Fruit fly (Drosophila melanogaster) whole organism, embryonic: ENCODE results near the gene Rpp20.

ENCODE experiments used
- Atf3 ChIP-seq: fragments of 200-800 bp; sonication (Bioruptor generic); optimal IDR thresholded peaks from 3 replicates; lab custom pipeline; 2016; ENCODE audit warnings: missing biosample characterization, missing genetic modification characterization
- CG10209 ChIP-seq: fragments of 200-800 bp; sonication (Bioruptor generic); optimal IDR thresholded peaks from 3 replicates; lab custom pipeline; 2017; ENCODE audit warnings: missing biosample characterization, mild to moderate bottlenecking, missing genetic modification characterization, missing genetic modification reagents
- CG10959 ChIP-seq: fragments of 200-800 bp; sonication (Bioruptor generic); IDR thresholded peaks from 2 replicates; pipeline ENCODE4 v1.3.6; 2022; ENCODE audit warnings: missing biosample characterization, missing genetic modification characterization
- CG11456 ChIP-seq: fragments of 200-800 bp; sonication (Bioruptor generic); IDR thresholded peaks from 3 replicates; pipeline ENCODE4 v1.3.6; 2022; ENCODE audit warnings: missing biosample characterization, missing genetic modification characterization
- CG11560 ChIP-seq: fragments of 200-800 bp; sonication (Bioruptor generic); IDR thresholded peaks from 3 replicates; pipeline ENCODE4 v1.3.6; 2022; ENCODE audit warnings: missing biosample characterization, missing genetic modification characterization
- CG11695 ChIP-seq: fragments of 200-800 bp; sonication (Bioruptor generic); IDR thresholded peaks from 3 replicates; pipeline ENCODE4 v1.3.6; 2022; ENCODE audit warnings: missing biosample characterization, missing genetic modification characterization
- CG14050 ChIP-seq: fragments of 200-800 bp; sonication (Bioruptor generic); IDR thresholded peaks from 3 replicates; pipeline ENCODE4 v1.3.6; 2022; ENCODE audit warnings: missing biosample characterization, missing genetic modification characterization
- CG17361 ChIP-seq: fragments of 200-800 bp; sonication (Bioruptor generic); IDR thresholded peaks from 3 replicates; pipeline ENCODE4 v1.3.6; 2022; ENCODE audit warnings: missing biosample characterization, missing genetic modification characterization
- CG18599 ChIP-seq: fragments of 200-800 bp; sonication (Bioruptor generic); optimal IDR thresholded peaks from 3 replicates; lab custom pipeline; 2017; ENCODE audit warnings: missing biosample characterization, missing genetic modification characterization, mild to moderate bottlenecking, moderate library complexity, missing genetic modification reagents
- CG18764 ChIP-seq: fragments of 200-800 bp; sonication (Bioruptor generic); optimal IDR thresholded peaks from 3 replicates; lab custom pipeline; 2016; ENCODE audit warnings: missing biosample characterization, missing genetic modification characterization
- CG33557 ChIP-seq: fragments of 200-800 bp; sonication (Bioruptor generic); optimal IDR thresholded peaks from 2 replicates; lab custom pipeline; 2019; ENCODE audit warnings: missing biosample characterization, mild to moderate bottlenecking, missing genetic modification characterization, moderate library complexity
- CG34376 ChIP-seq: fragments of 200-800 bp; sonication (Bioruptor generic); optimal IDR thresholded peaks from 2 replicates; lab custom pipeline; 2018; ENCODE audit warnings: missing biosample characterization, mild to moderate bottlenecking, missing genetic modification characterization
- CG4360 ChIP-seq: fragments of 200-800 bp; sonication (Bioruptor generic); IDR thresholded peaks from 2 replicates; pipeline ENCODE4 v1.3.6; 2022; ENCODE audit warnings: missing biosample characterization, missing genetic modification characterization
- CG4404 ChIP-seq: fragments of 200-800 bp; sonication (Bioruptor generic); IDR thresholded peaks from 2 replicates; pipeline ENCODE4 v1.3.6; 2022; ENCODE audit warnings: missing biosample characterization, missing genetic modification characterization
- CG6254 ChIP-seq: fragments of 200-800 bp; sonication (Bioruptor generic); optimal IDR thresholded peaks from 3 replicates; lab custom pipeline; 2017; ENCODE audit warnings: mild to moderate bottlenecking, missing biosample characterization, missing genetic modification reagents, missing genetic modification characterization
- CG6654 ChIP-seq: fragments of 200-800 bp; sonication (Bioruptor generic); optimal IDR thresholded peaks from 2 replicates; lab custom pipeline; 2017; ENCODE audit warnings: missing biosample characterization, mild to moderate bottlenecking, missing genetic modification characterization
- CG9817 ChIP-seq: fragments of 200-800 bp; sonication (Bioruptor generic); optimal IDR thresholded peaks from 2 replicates; lab custom pipeline; 2018; ENCODE audit warnings: missing biosample characterization, mild to moderate bottlenecking, missing genetic modification characterization, moderate library complexity
- Camta ChIP-seq: fragments of 200-800 bp; sonication (Bioruptor generic); optimal IDR thresholded peaks from 2 replicates; lab custom pipeline; 2016; ENCODE audit warnings: missing biosample characterization, missing genetic modification characterization
- Dad ChIP-seq: fragments of 200-800 bp; sonication (Bioruptor generic); optimal IDR thresholded peaks from 3 replicates; lab custom pipeline; 2016; ENCODE audit warnings: missing biosample characterization, missing genetic modification characterization
- Fer2 ChIP-seq: fragments of 200-800 bp; sonication (Bioruptor generic); optimal IDR thresholded peaks from 2 replicates; lab custom pipeline; 2018; ENCODE audit warnings: missing biosample characterization, mild to moderate bottlenecking, missing genetic modification characterization, moderate library complexity
- Fer3 ChIP-seq: fragments of 200-800 bp; sonication (Bioruptor generic); optimal IDR thresholded peaks from 2 replicates; lab custom pipeline; 2018; ENCODE audit warnings: missing biosample characterization, mild to moderate bottlenecking, missing genetic modification characterization, moderate library complexity
- Lim3 ChIP-seq: fragments of 200-800 bp; sonication (Bioruptor generic); IDR thresholded peaks from 2 replicates; pipeline ENCODE4 v1.3.6; 2022; ENCODE audit warnings: missing biosample characterization, missing genetic modification characterization
- Lpt ChIP-seq: fragments of >200 bp; optimal IDR thresholded peaks from 2 replicates; lab custom pipeline; 2018; ENCODE audit warnings: missing biosample characterization, missing genetic modification characterization
- Max ChIP-seq: fragments of 200-800 bp; sonication (Bioruptor generic); optimal IDR thresholded peaks from 2 replicates; lab custom pipeline; 2016; ENCODE audit warnings: missing biosample characterization, mild to moderate bottlenecking, missing genetic modification characterization
- Med ChIP-seq: fragments of 200-800 bp; sonication (Bioruptor generic); peaks from one replicate; lab custom pipeline; 2016; ENCODE audit warnings: missing biosample characterization, missing genetic modification characterization, mild to moderate bottlenecking, inconsistent platforms, moderate library complexity
- TFAM ChIP-seq: fragments of 200-800 bp; sonication (Bioruptor generic); optimal IDR thresholded peaks from 2 replicates; lab custom pipeline; 2017; ENCODE audit warnings: missing biosample characterization, missing genetic modification characterization, inconsistent platforms
- ase ChIP-seq: fragments of 200-800 bp; sonication (Bioruptor generic); IDR thresholded peaks from 3 replicates; pipeline ENCODE4 v1.3.6; 2022; ENCODE audit warnings: missing biosample characterization, missing genetic modification characterization
- btn ChIP-seq: fragments of 200-800 bp; sonication (Bioruptor generic); optimal IDR thresholded peaks from 2 replicates; lab custom pipeline; 2016; ENCODE audit warnings: missing biosample characterization, missing genetic modification characterization
- chm ChIP-seq: fragments of 200-800 bp; sonication (Bioruptor generic); IDR thresholded peaks from 2 replicates; pipeline ENCODE4 v1.3.6; 2022; ENCODE audit warnings: missing biosample characterization, missing genetic modification characterization
- chn ChIP-seq: fragments of 200-800 bp; sonication (Bioruptor generic); optimal IDR thresholded peaks from 2 replicates; lab custom pipeline; 2016; ENCODE audit warnings: missing biosample characterization, missing genetic modification characterization
- crol ChIP-seq: fragments of 200-800 bp; sonication (Bioruptor generic); IDR thresholded peaks from 2 replicates; pipeline ENCODE4 v1.3.6; 2022; ENCODE audit warnings: missing biosample characterization, missing genetic modification characterization
- dati ChIP-seq: fragments of 200-800 bp; sonication (Bioruptor generic); IDR thresholded peaks from 2 replicates; pipeline ENCODE4 v1.3.6; 2022; ENCODE audit warnings: missing biosample characterization, missing genetic modification characterization
- fd96Cb ChIP-seq: fragments of 200-800 bp; sonication (Bioruptor generic); optimal IDR thresholded peaks from 2 replicates; lab custom pipeline; 2018; ENCODE audit warnings: missing biosample characterization, mild to moderate bottlenecking, missing genetic modification characterization, moderate library complexity
- gcm2 ChIP-seq: fragments of 200-800 bp; sonication (Bioruptor generic); optimal IDR thresholded peaks from 2 replicates; lab custom pipeline; 2016; ENCODE audit warnings: missing biosample characterization, missing genetic modification characterization
- ham ChIP-seq: fragments of 200-800 bp; sonication (Bioruptor generic); IDR thresholded peaks from 2 replicates; pipeline ENCODE4 v1.3.6; 2022; ENCODE audit warnings: missing biosample characterization, missing genetic modification characterization
- hth ChIP-seq: fragments of >200 bp; optimal IDR thresholded peaks from 2 replicates; lab custom pipeline; 2017; ENCODE audit warnings: inconsistent platforms
- jigr1 ChIP-seq: fragments of 200-800 bp; sonication (Bioruptor generic); IDR thresholded peaks from 3 replicates; pipeline ENCODE4 v1.3.6; 2022; ENCODE audit warnings: missing biosample characterization, missing genetic modification characterization
- kay ChIP-seq: fragments of 200-800 bp; sonication (Bioruptor generic); optimal IDR thresholded peaks from 2 replicates; lab custom pipeline; 2016; ENCODE audit warnings: missing biosample characterization, missing genetic modification characterization
- org-1 ChIP-seq: fragments of 200-800 bp; sonication (Bioruptor generic); optimal IDR thresholded peaks from 2 replicates; lab custom pipeline; 2017; ENCODE audit warnings: missing biosample characterization, missing genetic modification characterization
- pum ChIP-seq: fragments of 200-800 bp; sonication (Bioruptor generic); optimal IDR thresholded peaks from 2 replicates; lab custom pipeline; 2016; ENCODE audit warnings: missing biosample characterization, missing genetic modification characterization
- repo ChIP-seq: fragments of 200-800 bp; sonication (Bioruptor generic); optimal IDR thresholded peaks from 2 replicates; lab custom pipeline; 2016; ENCODE audit warnings: missing biosample characterization, missing genetic modification characterization
- ro ChIP-seq: fragments of 200-800 bp; sonication (Bioruptor generic); IDR thresholded peaks from 2 replicates; pipeline ENCODE4 v1.3.6; 2022; ENCODE audit warnings: missing biosample characterization, missing genetic modification characterization
- sens ChIP-seq: fragments of 200-800 bp; sonication (Bioruptor generic); peaks from one replicate; lab custom pipeline; 2016; ENCODE audit warnings: missing biosample characterization, missing genetic modification characterization
- sens-2 ChIP-seq: fragments of 200-800 bp; sonication (Bioruptor generic); IDR thresholded peaks from 2 replicates; pipeline ENCODE4 v1.3.6; 2022; ENCODE audit warnings: missing biosample characterization, missing genetic modification characterization
- sr ChIP-seq: fragments of 200-800 bp; sonication (Bioruptor generic); IDR thresholded peaks from 3 replicates; pipeline ENCODE4 v1.3.6; 2022; ENCODE audit warnings: missing biosample characterization, missing genetic modification characterization
- tio ChIP-seq: fragments of 200-800 bp; sonication (Bioruptor generic); optimal IDR thresholded peaks from 2 replicates; lab custom pipeline; 2017; ENCODE audit warnings: missing biosample characterization, missing genetic modification characterization, inconsistent platforms
- tll ChIP-seq, 2 experiments: fragments of 200-800 bp in 1 of 2; fragments of >200 bp in 1 of 2; sonication (Bioruptor generic) in 1 of 2; optimal IDR thresholded peaks; 2 replicates each; lab custom pipeline; 2017 to 2019; ENCODE audit warnings: missing biosample characterization in 2 of 2, missing genetic modification characterization in 2 of 2, mild to moderate bottlenecking in 1 of 2, moderate library complexity in 1 of 2
- zen ChIP-seq: fragments of 200-800 bp; sonication (Bioruptor generic); optimal IDR thresholded peaks from 3 replicates; lab custom pipeline; 2018; ENCODE audit warnings: missing biosample characterization, mild to moderate bottlenecking, missing genetic modification characterization, moderate library complexity

Gene Rpp20

DNA sequence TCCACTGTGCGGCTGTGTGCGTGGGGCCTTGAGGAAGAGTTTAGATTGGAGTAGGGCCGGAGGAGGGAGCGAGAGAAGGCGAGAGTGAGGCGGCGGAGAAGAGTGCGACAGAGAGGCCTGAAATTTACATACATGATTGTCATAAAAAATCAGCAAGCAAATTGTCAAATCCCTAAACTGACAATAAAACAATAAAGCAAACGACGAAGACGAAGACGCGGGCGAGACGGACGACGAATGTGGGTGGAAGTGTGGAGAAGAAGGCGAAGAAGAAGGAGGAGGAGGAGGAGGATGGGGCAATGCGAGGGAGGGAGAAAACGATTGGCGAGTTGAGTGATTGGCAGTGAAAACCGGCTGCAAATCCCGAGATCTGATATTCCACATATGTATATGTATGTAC, 41.2 kb downstream of the Rpp20 start (continued):
- TF ChIP-seq Fer2 (no peak), Med (GFP tag; lab: Kevin White, UChicago) (peak; percentile 6), Fer3 (tag; lab: Kevin White, UChicago) (no peak), Max (GFP tag; lab: Kevin White, UChicago) (no peak), gcm2 (GFP tag; lab: Kevin White, UChicago) (no peak), Lpt (GFP tag; lab: Kevin White, UChicago) (no peak), kay (GFP tag; lab: Kevin White, UChicago) (no peak), CG6254 (GFP tag; lab: Kevin White, UChicago) (no peak), CG10959 (GFP tag; lab: Robert Waterston, UW) (no peak), org-1 (GFP tag; lab: Kevin White, UChicago) (no peak), Lim3 (GFP tag; lab: Robert Waterston, UW) (no peak), CG11695 (GFP tag; lab: Robert Waterston, UW) (no peak), crol (GFP tag; lab: Robert Waterston, UW) (peak; percentile 48; the same call in 1 of the 2 replicates), CG17361 (GFP tag; lab: Robert Waterston, UW) (no peak), repo (no peak), ham (GFP tag; lab: Robert Waterston, UW) (no peak), jigr1 (GFP tag; lab: Robert Waterston, UW) (no peak), Atf3 (no peak), sens-2 (GFP tag; lab: Robert Waterston, UW) (no peak), dati (GFP tag; lab: Robert Waterston, UW) (no peak), sens (GFP tag; lab: Kevin White, UChicago) (no peak), CG4404 (GFP tag; lab: Robert Waterston, UW) (no peak), btn (GFP tag; lab: Kevin White, UChicago) (no peak), chn (GFP tag; lab: Kevin White, UChicago) (no peak), Camta (GFP tag; lab: Kevin White, UChicago) (no peak), tio (GFP tag; lab: Kevin White, UChicago) (no peak), CG14050 (GFP tag; lab: Robert Waterston, UW) (no peak), Dad (no peak), CG18599 (no peak), CG33557 (no peak), CG9817 (tag; lab: Kevin White, UChicago) (no peak), CG4360 (GFP tag; lab: Robert Waterston, UW) (no peak), fd96Cb (tag; lab: Kevin White, UChicago) (no peak), ase (GFP tag; lab: Robert Waterston, UW) (no peak), hth (lab: Kevin White, UChicago) (no peak), CG6654 (no peak), CG34376 (GFP tag; lab: Kevin White, UChicago) (no peak), CG18764 (no peak), CG11560 (tag; lab: Robert Waterston, UW) (no peak), ro (GFP tag; lab: Robert Waterston, UW) (no peak), pum (GFP tag; lab: Kevin White, UChicago) (no peak), chm (GFP tag; lab: Robert Waterston, UW) (no peak), sr (GFP tag; lab: Robert Waterston, UW) (0 out of 3 replicates have a peak, but pooled peaks have one; percentile 21), CG11456 (GFP tag; lab: Robert Waterston, UW) (no peak)
- TF ChIP-seq, all 482 proteins: peak for 8

DNA sequence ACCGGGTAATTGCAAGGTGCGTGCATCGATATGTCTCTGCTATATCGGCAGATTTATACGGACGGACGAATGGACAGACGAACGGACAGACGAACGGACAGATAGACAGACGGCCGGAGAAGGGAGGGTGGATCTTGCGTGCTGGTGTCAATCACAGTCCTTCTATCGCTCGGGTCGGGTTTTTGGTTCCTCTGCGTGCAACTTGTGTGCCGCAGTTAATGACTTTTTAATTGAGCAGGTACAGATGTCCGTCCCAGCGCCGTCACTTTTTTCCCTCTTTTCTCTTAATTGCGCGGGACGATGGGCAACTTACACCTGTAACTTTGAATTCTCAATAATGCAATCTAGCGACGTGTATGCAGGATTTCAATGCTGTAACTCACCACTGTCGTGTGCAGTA, 42.6 kb downstream of the Rpp20 start:
- TF ChIP-seq CG10209 (GFP tag; lab: Kevin White, UChicago) (peak; percentile 12), TFAM (GFP tag; lab: Kevin White, UChicago) (no peak), zen (peak; percentile 99), tll (GFP tag; optimal IDR thresholded peaks at IDR 0.05; lab: Kevin White, UChicago) (peak in 1 of 2 experiments; percentile 81)
